Fruit fly (Drosophila melanogaster): ENCODE measurements around the gene CG34301.

- no peak for TF ChIP-seq pan (optimal IDR thresholded peaks at IDR 0.05)
- TF ChIP-seq tai (GFP tag; optimal IDR thresholded peaks at IDR 0.05): peak; percentile 54
- TF ChIP-seq Jra (GFP tag; optimal IDR thresholded peaks at IDR 0.05): no peak
- TF ChIP-seq h (GFP tag; optimal IDR thresholded peaks at IDR 0.05): peak; percentile 60
- no peak for TF ChIP-seq CG9705 (GFP tag; optimal IDR thresholded peaks at IDR 0.05)
- no peak for TF ChIP-seq CG32264 (GFP tag; optimal IDR thresholded peaks at IDR 0.05)
- TF ChIP-seq woc (GFP tag; optimal IDR thresholded peaks at IDR 0.05): no peak
- TF ChIP-seq ey (GFP tag; optimal IDR thresholded peaks at IDR 0.05): peak; percentile 65
- peak; percentile 46 for TF ChIP-seq OdsH (GFP tag; optimal IDR thresholded peaks at IDR 0.05)
- TF ChIP-seq Dfd (GFP tag; optimal IDR thresholded peaks at IDR 0.05): no peak
- TF ChIP-seq psq (GFP tag; optimal IDR thresholded peaks at IDR 0.05): peak; percentile 12
These were observed 29.0 kb upstream of the CG34301 start for dm6 chr3R:8744198-8744597.

All from whole organism, wandering third instar larva.